Worm (Caenorhabditis elegans) whole organism, dauer: ENCODE measurements around the gene set-25.
"Not testable (repeated sequence)": the region's sequence is repeated elsewhere in the genome, so short reads cannot be mapped to it uniquely, and the experiment has no call there.

Source experiments
- unc-62 ChIP-seq: sonication (generic microtip); optimal IDR thresholded peaks from 2 replicates; lab custom pipeline; 2017; ENCODE audit warnings: missing biosample characterization, missing genetic modification reagents, missing genetic modification characterization

The set-25 gene

DNA sequence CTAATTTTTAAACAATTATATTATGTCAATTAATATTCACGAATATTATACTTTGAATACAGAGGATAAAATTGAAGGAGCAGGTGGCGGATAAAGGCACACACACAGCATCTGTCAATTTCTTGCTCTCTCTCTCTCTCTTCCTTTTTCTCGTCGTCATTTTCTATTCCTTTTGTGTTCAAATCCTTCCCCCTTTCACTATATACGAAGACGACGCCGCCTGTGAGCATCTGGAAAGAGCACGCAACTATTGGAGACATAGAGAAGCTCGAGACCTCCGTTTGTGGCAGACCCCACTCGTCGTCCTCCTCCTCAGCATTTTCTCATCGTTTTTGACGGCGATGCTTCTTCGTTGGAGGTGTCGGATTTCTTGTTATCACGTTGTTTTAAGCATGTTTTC, 34.7 kb downstream of the set-25 start:
- no peak for TF ChIP-seq unc-62 (GFP tag; lab: Kevin White, UChicago)

DNA sequence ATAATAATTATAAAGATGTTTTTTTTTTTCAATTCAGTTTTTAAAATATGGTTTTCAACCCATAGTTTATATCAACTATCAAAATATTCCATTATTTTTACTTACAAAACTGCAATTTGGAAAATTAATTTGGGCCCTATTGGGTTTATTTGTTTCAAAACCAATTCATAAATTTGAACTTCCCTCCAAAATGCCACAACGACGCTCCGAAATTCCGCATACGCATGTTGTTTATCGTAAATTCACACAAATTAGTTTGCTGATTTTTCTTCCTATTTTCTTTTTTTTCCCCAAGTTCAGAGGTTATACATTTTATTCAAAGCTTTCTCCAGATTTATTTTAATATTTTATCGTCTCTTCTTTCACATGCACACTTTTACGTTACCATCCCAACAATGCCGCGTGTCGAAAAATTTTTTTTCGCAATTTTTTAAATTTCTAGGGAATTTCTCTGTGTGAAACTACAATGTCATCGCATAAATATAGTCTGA, 36.4 kb downstream of the set-25 start, which contains the start of gene F56A8.3:
Gene F56A8.3, plus strand, starts transcription at position 441 of the 491 bp plus-strand sequence.
- TF ChIP-seq unc-62 (GFP tag; lab: Kevin White, UChicago) = no peak

DNA sequence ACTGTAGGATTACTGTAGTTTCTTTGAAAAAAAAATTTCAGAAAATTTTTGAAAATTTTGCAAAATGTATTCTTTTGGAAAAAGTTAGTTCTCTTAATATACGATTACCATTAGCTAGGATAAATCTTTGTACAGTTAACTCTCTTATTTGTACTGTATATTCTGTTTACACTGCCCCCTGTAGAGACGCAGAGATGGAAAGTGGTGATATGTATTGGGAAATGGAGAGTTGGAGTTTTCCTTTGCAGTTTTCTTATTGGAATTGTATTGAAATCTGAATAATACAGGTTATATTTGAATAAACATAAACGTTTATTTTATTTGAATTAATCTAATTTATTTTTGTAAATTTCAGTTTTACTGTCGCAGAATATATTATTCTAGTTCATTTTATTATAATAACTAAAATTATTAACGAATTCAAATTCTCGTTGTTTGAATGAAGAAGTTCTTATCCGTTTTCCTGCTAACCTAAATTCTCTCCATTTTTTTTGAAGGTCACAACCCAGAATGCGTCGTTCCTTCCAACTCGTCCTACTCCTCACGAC, 38.6 kb downstream of the set-25 start, which contains the start of gene F56A8.9:
Gene F56A8.9, plus strand, starts transcription at position 498 of the 548 bp plus-strand sequence.
- TF ChIP-seq unc-62 (GFP tag; lab: Kevin White, UChicago) = no peak

DNA sequence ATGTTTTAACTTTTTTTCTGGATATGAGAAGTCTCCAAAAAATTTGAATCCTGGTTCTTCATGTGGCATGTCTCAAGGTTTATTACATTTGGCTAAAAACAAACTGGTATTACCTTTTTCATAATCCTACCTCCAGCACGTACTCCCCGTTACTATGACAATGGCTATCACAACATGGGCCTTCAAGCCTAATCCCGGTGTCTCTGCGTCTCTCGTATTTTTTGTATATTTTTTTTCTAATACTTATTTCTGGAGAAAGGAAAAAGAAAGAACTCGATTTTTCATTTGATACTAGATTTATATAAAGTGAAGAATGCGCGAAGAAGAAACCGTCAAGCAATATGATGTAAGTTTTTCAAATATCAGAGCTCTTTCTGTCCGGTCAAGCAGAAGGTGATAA, 46.6 kb downstream of the set-25 start, which contains the start of gene anoh-1:
Gene anoh-1, plus strand, starts transcription at position 301 of the 400 bp plus-strand sequence.
- no peak for TF ChIP-seq unc-62 (GFP tag; lab: Kevin White, UChicago)

DNA sequence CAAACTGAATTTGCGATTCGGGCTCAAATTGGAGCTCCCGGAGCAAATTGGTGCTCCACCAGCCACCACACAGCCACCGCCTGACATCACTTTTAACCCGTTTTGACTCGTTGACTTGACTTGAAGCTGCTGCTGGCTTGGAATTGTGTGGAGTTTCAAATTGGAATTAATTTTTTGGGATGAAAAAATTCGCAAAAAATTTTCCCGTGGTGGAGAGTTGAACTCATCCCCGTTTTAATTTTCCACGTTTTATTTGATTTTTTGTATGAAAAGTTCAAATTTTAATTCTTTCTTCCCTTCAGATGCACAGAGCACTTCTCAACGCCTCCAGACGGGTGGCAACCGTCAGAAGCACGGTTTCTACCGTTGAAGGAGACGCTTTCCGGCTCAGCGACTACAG, 47.6 kb downstream of the set-25 start, which contains the start of gene Y43F4A.4:
Gene Y43F4A.4, plus strand, starts transcription at position 301 of the 400 bp plus-strand sequence.
- not testable (repeated sequence) for TF ChIP-seq unc-62 (GFP tag; lab: Kevin White, UChicago)
